Worm (Caenorhabditis elegans): ENCODE measurements around the gene ech-8.

DNA sequence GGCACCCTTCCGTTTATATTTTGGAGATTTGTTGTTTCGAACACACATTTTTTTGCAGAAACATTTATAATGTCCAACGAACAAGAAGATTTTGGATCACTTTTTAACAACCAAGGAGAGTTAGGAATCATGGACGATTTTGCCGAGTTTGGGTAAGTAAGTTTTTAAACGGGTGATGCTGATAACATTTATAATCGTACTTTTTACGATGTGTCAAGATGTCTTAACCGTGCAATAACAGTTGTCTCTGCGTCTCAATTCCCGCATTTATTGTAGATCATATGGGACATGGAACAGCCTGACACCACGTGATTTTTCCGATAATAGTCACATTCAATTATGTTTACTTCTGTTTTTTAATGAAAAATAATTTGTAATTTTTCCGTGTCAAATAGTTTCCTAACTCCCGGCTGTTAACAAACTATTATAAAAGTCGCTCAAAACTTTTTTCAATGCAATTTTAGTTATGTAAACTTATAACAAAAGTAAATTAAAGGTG lies 11.7 kb upstream of the ech-8 start, which contains the start of gene daf-14:
- TF ChIP-seq ZK546.5 (tag; optimal IDR thresholded peaks at IDR 0.05): no peak
- TF ChIP-seq ama-1 (optimal IDR thresholded peaks at IDR 0.05): no peak
- no peak for TF ChIP-seq unc-62 (GFP tag; optimal IDR thresholded peaks at IDR 0.05)
- TF ChIP-seq lin-13 (GFP tag; optimal IDR thresholded peaks at IDR 0.05): no peak
- TF ChIP-seq R02D3.7 (tag; optimal IDR thresholded peaks at IDR 0.05): no peak
- TF ChIP-seq ztf-11 (tag; optimal IDR thresholded peaks at IDR 0.05): no peak
- no peak for TF ChIP-seq sem-4 (tag; optimal IDR thresholded peaks at IDR 0.05)
- TF ChIP-seq unc-55 (GFP tag; optimal IDR thresholded peaks at IDR 0.05): no peak
- TF ChIP-seq mab-5 (tag; optimal IDR thresholded peaks at IDR 0.05): no peak
- TF ChIP-seq aly-2 (tag; optimal IDR thresholded peaks at IDR 0.05): no peak
- TF ChIP-seq ceh-82 (tag; optimal IDR thresholded peaks at IDR 0.05): no peak
- TF ChIP-seq lsy-2 (tag; optimal IDR thresholded peaks at IDR 0.05): no peak
- TF ChIP-seq nhr-12 (tag; optimal IDR thresholded peaks at IDR 0.05): no peak
- TF ChIP-seq ceh-16 (tag; optimal IDR thresholded peaks at IDR 0.05): no peak
